Worm (Caenorhabditis elegans) whole organism, early embryonic: Measurements from ENCODE around the gene trxr-2.

ENCODE experiments used
- B0310.2 ChIP-seq: sonication (generic microtip); optimal IDR thresholded peaks from 2 replicates; lab custom pipeline; 2016; ENCODE audit warnings: mild to moderate bottlenecking, missing genetic modification characterization, missing compliant biosample characterization
- F13C5.2 ChIP-seq: sonication (generic microtip); optimal IDR thresholded peaks from 2 replicates; lab custom pipeline; 2017; ENCODE audit warnings: mild to moderate bottlenecking, missing genetic modification characterization, inconsistent platforms, missing compliant biosample characterization
- aly-1 ChIP-seq: sonication (generic microtip); optimal IDR thresholded peaks from 2 replicates; lab custom pipeline; 2016; ENCODE audit warnings: missing genetic modification characterization, missing compliant biosample characterization
- ama-1 ChIP-seq: fragments of 150-350 bp; optimal IDR thresholded peaks from 2 replicates; lab custom pipeline; 2014
- ceh-13 ChIP-seq: fragments of 200-800 bp; sonication (Bioruptor generic); optimal IDR thresholded peaks from 2 replicates; lab custom pipeline; 2018; ENCODE audit warnings: mild to moderate bottlenecking, missing genetic modification characterization, missing compliant biosample characterization
- ceh-36 ChIP-seq: sonication (generic microtip); optimal IDR thresholded peaks from 2 replicates; lab custom pipeline; 2016; ENCODE audit warnings: missing genetic modification characterization, inconsistent platforms, missing compliant biosample characterization
- ets-7 ChIP-seq: sonication (generic microtip); optimal IDR thresholded peaks from 2 replicates; lab custom pipeline; 2016; ENCODE audit warnings: missing genotype, missing genetic modification characterization, missing compliant biosample characterization
- flt-1 ChIP-seq: fragments of 200-800 bp; sonication (Bioruptor generic); IDR thresholded peaks from 2 replicates; pipeline ENCODE4 v1.3.6; 2022; ENCODE audit warnings: missing genetic modification characterization, missing compliant biosample characterization
- hmbx-1 ChIP-seq: sonication (generic microtip); optimal IDR thresholded peaks from 2 replicates; lab custom pipeline; 2016; ENCODE audit warnings: mild to moderate bottlenecking, missing genetic modification characterization, missing compliant biosample characterization
- hmg-4 ChIP-seq: fragments of 200-800 bp; sonication (Bioruptor generic); optimal IDR thresholded peaks from 2 replicates; lab custom pipeline; 2018; ENCODE audit warnings: mild to moderate bottlenecking, missing genetic modification characterization, missing compliant biosample characterization
- hnd-1 ChIP-seq: sonication (generic microtip); optimal IDR thresholded peaks from 2 replicates; lab custom pipeline; 2016; ENCODE audit warnings: missing genetic modification characterization, missing compliant biosample characterization
- pes-1 ChIP-seq: fragments of 200-800 bp; sonication (Bioruptor generic); IDR thresholded peaks from 2 replicates; pipeline ENCODE4 v1.3.6; 2022; ENCODE audit warnings: missing genetic modification reagents, missing genetic modification characterization, missing compliant biosample characterization
- scrt-1 ChIP-seq: fragments of 200-800 bp; sonication (Bioruptor generic); IDR thresholded peaks from 2 replicates; pipeline ENCODE4 v1.3.6; 2022; ENCODE audit warnings: missing genetic modification characterization, missing compliant biosample characterization
- sea-1 ChIP-seq: fragments of 200-800 bp; sonication (Bioruptor generic); conservative IDR thresholded peaks from 2 replicates; pipeline ENCODE4 v1.3.6; 2022; ENCODE audit warnings: missing genetic modification characterization, missing compliant biosample characterization
- tbx-11 ChIP-seq: fragments of 200-800 bp; sonication (Bioruptor generic); IDR thresholded peaks from 2 replicates; pipeline ENCODE4 v1.3.6; 2022; ENCODE audit warnings: missing genetic modification characterization, missing compliant biosample characterization
- tbx-37 ChIP-seq: fragments of 200-800 bp; sonication (Bioruptor generic); conservative IDR thresholded peaks from 2 replicates; pipeline ENCODE4 v1.3.6; 2022; ENCODE audit warnings: missing genetic modification reagents, missing genetic modification characterization, missing compliant biosample characterization
- tra-4 ChIP-seq: sonication (generic microtip); optimal IDR thresholded peaks from 2 replicates; lab custom pipeline; 2017; ENCODE audit warnings: missing genetic modification characterization, missing compliant biosample characterization

trxr-2 gene

DNA sequence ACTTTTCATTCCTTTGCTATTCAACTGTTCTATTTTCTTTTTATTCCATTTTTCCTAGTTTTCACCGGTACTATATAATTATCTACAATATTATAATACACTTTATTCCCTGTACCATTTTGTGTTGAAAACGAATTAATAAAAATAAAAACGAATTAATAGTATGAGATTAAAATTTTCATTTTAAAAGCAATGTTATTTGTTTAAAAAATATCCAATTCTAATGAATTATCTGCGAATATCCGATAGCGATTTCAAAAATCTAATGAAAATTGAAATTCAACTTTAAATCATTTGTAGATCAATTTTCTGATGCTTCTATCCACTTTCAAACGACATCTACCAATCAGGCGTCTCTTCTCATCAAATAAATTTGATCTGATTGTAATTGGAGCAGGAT lies at the start of gene trxr-2:
Gene trxr-2 (plus strand): TSS at position 301 of the 400 bp plus-strand sequence.
- TF ChIP-seq sea-1 (GFP tag; lab: Robert Waterston, UW), result no peak
- TF ChIP-seq flt-1 (GFP tag; lab: Robert Waterston, UW), result no peak
- TF ChIP-seq B0310.2 (tag; lab: Kevin White, UChicago), result no peak
- TF ChIP-seq tra-4, result no peak
- TF ChIP-seq tbx-11, result no peak
- no peak for TF ChIP-seq hmg-4 (GFP tag; lab: Kevin White, UChicago)
- TF ChIP-seq scrt-1 (GFP tag; lab: Robert Waterston, UW), result no peak
- TF ChIP-seq hmbx-1, result no peak
- no peak for TF ChIP-seq ama-1 (lab: Kevin White, UChicago)
- TF ChIP-seq hnd-1 (tag; lab: Kevin White, UChicago), result no peak
- no peak for TF ChIP-seq aly-1
- no peak for TF ChIP-seq pes-1
- no peak for TF ChIP-seq ets-7 (tag; lab: Kevin White, UChicago)
- no peak for TF ChIP-seq ceh-13
- TF ChIP-seq F13C5.2 (tag; lab: Kevin White, UChicago), result no peak
- no peak for TF ChIP-seq ceh-36
- no peak for TF ChIP-seq tbx-37 (GFP tag; lab: Robert Waterston, UW)

DNA sequence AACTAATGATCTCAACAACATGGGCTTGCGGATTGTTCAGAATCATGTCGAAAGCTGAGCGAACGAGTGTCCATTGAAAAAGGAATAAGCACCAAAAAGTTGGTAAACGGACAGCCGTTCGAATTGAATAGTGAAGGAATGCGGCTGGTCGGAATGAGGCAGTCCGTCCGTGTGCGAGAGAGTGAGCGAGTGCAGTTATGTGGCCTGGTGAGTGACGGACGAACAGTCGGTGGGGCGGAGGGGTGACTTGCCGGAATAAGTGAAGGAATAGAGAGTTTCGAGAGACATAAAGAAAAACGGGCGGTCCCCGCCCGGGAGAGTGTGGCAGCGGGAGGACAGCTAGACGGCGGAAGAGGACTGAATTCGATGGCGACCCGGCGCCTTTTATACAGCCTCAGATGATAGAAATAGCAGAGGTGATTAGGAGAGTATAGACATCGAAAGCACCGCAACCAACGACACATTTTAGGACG lies 48.2 kb upstream of the trxr-2 start:
- peak; percentile 68 for TF ChIP-seq aly-1
- TF ChIP-seq scrt-1 (GFP tag; lab: Robert Waterston, UW), result 0 out of 2 replicates have a peak, but pooled peaks have one; percentile 54
- TF ChIP-seq ets-7 (tag; lab: Kevin White, UChicago), result no peak
- TF ChIP-seq B0310.2 (tag; lab: Kevin White, UChicago), result peak; percentile 57
- 0 out of 2 replicates have a peak, but pooled peaks have one; percentile 21 for TF ChIP-seq tbx-11
- TF ChIP-seq ama-1 (lab: Kevin White, UChicago), result peak; percentile 81
- no peak for TF ChIP-seq ceh-13
- TF ChIP-seq F13C5.2 (tag; lab: Kevin White, UChicago), result no peak
- peak; percentile 34; the same call in 1 of the 2 replicates for TF ChIP-seq sea-1 (GFP tag; lab: Robert Waterston, UW)
- peak; percentile 77 for TF ChIP-seq hmg-4 (GFP tag; lab: Kevin White, UChicago)

DNA sequence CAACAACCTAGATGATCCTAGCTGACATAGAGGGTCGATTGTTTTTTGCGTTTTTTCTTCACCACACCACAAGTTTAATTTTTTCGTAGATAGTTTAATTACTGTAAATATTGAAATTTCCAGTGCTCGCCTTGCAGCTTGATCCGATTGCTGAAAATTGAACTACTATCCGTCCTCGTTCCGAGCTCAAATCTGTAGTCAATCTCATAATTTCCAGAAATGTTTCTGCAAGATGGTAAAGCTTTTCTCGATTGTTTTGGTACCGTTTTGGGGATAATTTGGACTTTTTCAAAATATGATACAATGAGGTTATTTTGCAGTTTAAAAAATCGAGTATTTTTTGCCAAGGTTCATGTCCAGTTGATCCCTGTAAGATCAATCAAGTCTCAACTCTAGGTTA lies 47.5 kb upstream of the trxr-2 start:
- TF ChIP-seq sea-1 (GFP tag; lab: Robert Waterston, UW) (no peak), scrt-1 (GFP tag; lab: Robert Waterston, UW) (no peak), hmg-4 (GFP tag; lab: Kevin White, UChicago) (no peak), ama-1 (lab: Kevin White, UChicago) (no peak), tbx-37 (GFP tag; lab: Robert Waterston, UW) (no peak), tra-4 (no peak), flt-1 (GFP tag; lab: Robert Waterston, UW) (no peak), pes-1 (no peak), B0310.2 (tag; lab: Kevin White, UChicago) (no peak), tbx-11 (no peak), hmbx-1 (no peak), hnd-1 (tag; lab: Kevin White, UChicago) (no peak), ets-7 (tag; lab: Kevin White, UChicago) (no peak), ceh-13 (no peak), ceh-36 (no peak)

DNA sequence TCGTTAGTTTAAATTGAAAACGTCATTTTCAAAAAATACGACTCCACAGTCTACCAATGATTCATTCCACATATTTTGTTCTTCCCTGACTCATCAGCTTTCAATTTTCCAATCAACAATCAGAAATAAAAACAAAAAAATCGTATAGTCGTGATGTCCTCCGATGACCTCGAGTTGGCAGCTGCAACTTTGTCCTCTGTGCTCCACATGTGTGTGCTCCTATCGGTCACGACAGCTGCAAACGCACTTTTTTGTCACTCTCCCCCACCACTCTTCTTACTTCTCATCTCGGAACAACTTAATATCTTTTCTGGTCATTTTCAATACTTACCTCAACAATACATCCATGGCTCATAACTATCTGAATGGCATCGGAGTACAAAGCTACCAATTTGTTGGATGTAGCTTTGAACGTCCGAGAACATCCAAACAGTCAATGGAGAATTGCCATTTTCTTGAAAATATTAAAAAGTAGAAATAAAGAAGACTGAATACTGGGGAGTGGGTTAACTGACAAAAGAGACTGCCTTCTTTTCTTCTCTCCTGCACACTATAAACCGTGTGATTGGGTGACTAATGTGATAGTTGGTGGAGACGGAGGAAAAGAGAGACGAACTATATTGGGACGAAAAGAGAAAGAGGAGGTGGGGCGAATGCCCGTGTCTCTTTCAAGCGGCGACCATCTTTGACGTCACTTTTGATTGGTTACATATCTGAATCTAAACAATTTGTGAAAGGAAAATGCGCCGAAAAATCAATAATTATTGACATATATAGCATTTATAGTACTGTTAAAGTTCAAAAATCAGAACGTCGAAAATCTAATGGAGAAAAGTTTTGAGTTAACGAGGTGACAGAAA lies 46.4 kb upstream of the trxr-2 start:
- TF ChIP-seq tra-4 (no peak), F13C5.2 (tag; lab: Kevin White, UChicago) (no peak), hmg-4 (GFP tag; lab: Kevin White, UChicago) (no peak), aly-1 (no peak), B0310.2 (tag; lab: Kevin White, UChicago) (no peak), sea-1 (GFP tag; lab: Robert Waterston, UW) (no peak), hnd-1 (tag; lab: Kevin White, UChicago) (no peak), scrt-1 (GFP tag; lab: Robert Waterston, UW) (no peak), ama-1 (lab: Kevin White, UChicago) (no peak), hmbx-1 (no peak), flt-1 (GFP tag; lab: Robert Waterston, UW) (no peak), tbx-11 (no peak)

DNA sequence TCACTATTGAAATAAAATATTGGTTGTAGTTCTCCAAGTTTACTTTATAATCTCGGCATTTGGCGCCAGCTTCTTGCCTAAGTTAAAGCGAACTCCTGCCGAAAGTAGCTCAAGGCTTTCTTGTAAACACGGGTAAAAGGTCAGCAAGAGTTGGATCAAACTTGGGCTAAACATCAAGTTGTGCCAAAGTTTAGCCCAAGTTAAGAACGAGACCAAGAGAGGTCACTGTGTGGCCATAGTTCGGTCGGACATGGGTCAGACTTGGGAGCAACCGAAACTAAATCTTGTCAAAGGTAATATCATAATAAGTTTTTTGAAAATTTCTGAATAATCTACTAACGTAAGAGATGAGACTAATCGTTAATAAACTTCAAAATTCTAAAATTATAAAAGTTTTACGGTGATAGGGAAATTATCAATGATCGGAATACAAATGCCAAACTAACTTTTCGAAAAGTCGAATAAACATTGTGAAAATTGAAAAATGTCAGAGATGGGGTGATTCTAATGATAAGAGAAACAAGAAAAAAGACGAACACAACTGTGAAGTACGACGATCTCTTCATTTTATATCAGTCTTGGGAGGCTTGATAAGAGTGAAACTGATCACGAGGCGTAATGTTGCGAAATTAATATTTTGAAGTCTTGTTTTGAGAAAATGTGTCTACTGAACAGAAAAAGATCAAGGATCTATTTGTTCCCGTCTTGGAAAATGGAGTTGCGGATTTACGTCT lies 45.5 kb upstream of the trxr-2 start:
- TF ChIP-seq ceh-36 (no peak), ama-1 (lab: Kevin White, UChicago) (no peak), F13C5.2 (tag; lab: Kevin White, UChicago) (no peak), hmbx-1 (no peak), ets-7 (tag; lab: Kevin White, UChicago) (no peak), sea-1 (GFP tag; lab: Robert Waterston, UW) (no peak), tbx-37 (GFP tag; lab: Robert Waterston, UW) (no peak), aly-1 (no peak), B0310.2 (tag; lab: Kevin White, UChicago) (no peak), flt-1 (GFP tag; lab: Robert Waterston, UW) (no peak), pes-1 (no peak), tra-4 (no peak), hnd-1 (tag; lab: Kevin White, UChicago) (no peak), tbx-11 (no peak), ceh-13 (no peak), hmg-4 (GFP tag; lab: Kevin White, UChicago) (no peak), scrt-1 (GFP tag; lab: Robert Waterston, UW) (no peak)

DNA sequence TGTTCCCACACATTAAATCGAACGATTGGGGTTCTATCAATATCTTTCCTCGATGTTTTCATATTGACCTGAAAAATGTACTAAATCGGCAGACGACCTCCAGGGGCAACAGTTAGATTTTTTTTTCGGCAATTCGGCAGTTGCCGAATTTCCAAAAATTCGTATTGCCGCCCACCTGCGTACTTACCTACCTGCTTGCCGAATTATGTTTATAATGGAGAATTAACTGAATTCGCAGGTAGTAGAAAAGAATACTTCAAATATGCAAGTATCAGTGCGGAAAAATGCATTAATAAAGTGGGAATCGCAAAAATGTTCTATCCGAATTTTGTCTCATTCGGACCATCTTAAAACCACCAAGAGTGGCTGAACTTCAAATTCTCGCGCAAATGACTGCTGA lies 43.9 kb upstream of the trxr-2 start:
- TF ChIP-seq flt-1 (GFP tag; lab: Robert Waterston, UW) (no peak), ceh-36 (no peak), scrt-1 (GFP tag; lab: Robert Waterston, UW) (no peak), hnd-1 (tag; lab: Kevin White, UChicago) (no peak), tbx-37 (GFP tag; lab: Robert Waterston, UW) (no peak), ama-1 (lab: Kevin White, UChicago) (no peak), tra-4 (no peak), ets-7 (tag; lab: Kevin White, UChicago) (no peak), aly-1 (no peak), sea-1 (GFP tag; lab: Robert Waterston, UW) (no peak), B0310.2 (tag; lab: Kevin White, UChicago) (no peak), hmbx-1 (no peak), ceh-13 (no peak)
